Worm (Caenorhabditis elegans) whole organism, L4/young adult: ENCODE data around the gene rimb-1.

Experiments
- dao-5 ChIP-seq: sonication (generic microtip); optimal IDR thresholded peaks from 2 replicates; lab custom pipeline; 2016; ENCODE audit warnings: missing genotype, missing genetic modification characterization, moderate library complexity, missing compliant biosample characterization
- him-1 ChIP-seq: sonication (generic microtip); optimal IDR thresholded peaks from 2 replicates; lab custom pipeline; 2016; ENCODE audit warnings: missing genotype, missing genetic modification reagents, missing genetic modification characterization, missing compliant biosample characterization

- TF ChIP-seq him-1 (tag; lab: Kevin White, UChicago) (no peak), dao-5 (tag; lab: Kevin White, UChicago) (no peak)
These were observed 14.9 kb downstream of the rimb-1 start for ce11 chrIII:1803000-1803399.
